Fruit fly (Drosophila melanogaster) whole organism, pupa: Measurements from ENCODE around the gene Fst.
"Not testable (repeated sequence)": the region's sequence is repeated elsewhere in the genome, so short reads cannot be mapped to it uniquely, and the experiment has no call there.

Source experiments
- CG17806 ChIP-seq: fragments of 200-800 bp; sonication (Bioruptor generic); optimal IDR thresholded peaks from 2 replicates; lab custom pipeline; 2018; ENCODE audit warnings: missing biosample characterization, mild to moderate bottlenecking, missing genetic modification characterization, moderate library complexity
- CG9948 ChIP-seq: fragments of 200-800 bp; sonication (Bioruptor generic); optimal IDR thresholded peaks from 2 replicates; lab custom pipeline; 2018; ENCODE audit warnings: missing biosample characterization, mild to moderate bottlenecking, missing genetic modification characterization, moderate library complexity
- Pif1A ChIP-seq: fragments of 200-800 bp; sonication (Bioruptor generic); optimal IDR thresholded peaks from 3 replicates; lab custom pipeline; 2016; ENCODE audit warnings: missing biosample characterization, missing genetic modification characterization
- Snoo ChIP-seq: fragments of 200-800 bp; sonication (Bioruptor generic); optimal IDR thresholded peaks from 3 replicates; lab custom pipeline; 2017; ENCODE audit warnings: missing biosample characterization, mild to moderate bottlenecking, missing genetic modification characterization, inconsistent platforms

- TF ChIP-seq Pif1A (GFP tag; lab: Kevin White, UChicago); CG17806 (tag; lab: Kevin White, UChicago); CG9948 (tag; lab: Kevin White, UChicago); Snoo (tag; lab: Kevin White, UChicago): not testable (repeated sequence)
Measured at dm6 chr3R:9692675-9693129, 46.7 kb upstream of the Fst start, which contains the start of the genes Unc-115b, p24-2 and CG32939.
